Worm (Caenorhabditis elegans): ENCODE measurements around the gene Y45G12C.10.
"Not testable (repeated sequence)": the region's sequence is repeated elsewhere in the genome, so short reads cannot be mapped to it uniquely, and the experiment has no call there.

Y45G12C.10 gene

ce11 chrV:2515493-2515892 is 20.7 kb downstream of the Y45G12C.10 start, which contains the start of gene str-76:
TSS of gene str-76 (minus strand) at chrV:2515593.
- TF ChIP-seq cog-1 (tag; optimal IDR thresholded peaks at IDR 0.05); med-1 (GFP tag; optimal IDR thresholded peaks at IDR 0.05; ENCODE audit: insufficient read depth); ref-1 (GFP tag; conservative IDR thresholded peaks at IDR 0.05): not testable (repeated sequence)
